Worm (Caenorhabditis elegans): ENCODE data around the gene C44H4.8.

ce11 chrX:14565245-14565644 lies 29.7 kb upstream of the C44H4.8 start:
- TF ChIP-seq unc-62 (GFP tag; optimal IDR thresholded peaks at IDR 0.05) (no peak), nhr-76 (tag; optimal IDR thresholded peaks at IDR 0.05) (no peak), mep-1 (tag; optimal IDR thresholded peaks at IDR 0.05) (no peak), nhr-237 (tag; optimal IDR thresholded peaks at IDR 0.05) (no peak), pha-4 (tag; optimal IDR thresholded peaks at IDR 0.05) (no peak), cnd-1 (tag; optimal IDR thresholded peaks at IDR 0.05) (no peak), mls-2 (tag; optimal IDR thresholded peaks at IDR 0.05) (no peak), snpc-4 (tag; optimal IDR thresholded peaks at IDR 0.05) (no peak), mab-5 (tag; optimal IDR thresholded peaks at IDR 0.05) (no peak), nhr-2 (tag; optimal IDR thresholded peaks at IDR 0.05) (no peak), nhr-28 (tag; optimal IDR thresholded peaks at IDR 0.05) (no peak), sem-2 (GFP tag; optimal IDR thresholded peaks at IDR 0.05) (no peak), elt-1 (tag; optimal IDR thresholded peaks at IDR 0.05; ENCODE audit: borderline replicate concordance, insufficient read depth) (no peak)

Measured in whole organism, mixed stage, embryonic.